Fruit fly (Drosophila melanogaster) whole organism, embryonic: ENCODE data around the gene CG17108.

Experiments
- Adf1 ChIP-seq: fragments of 200-800 bp; sonication (Bioruptor generic); IDR thresholded peaks from 2 replicates; pipeline ENCODE4 v1.3.6; 2022; ENCODE audit warnings: missing biosample characterization, missing genetic modification characterization
- CG10209 ChIP-seq: fragments of 200-800 bp; sonication (Bioruptor generic); optimal IDR thresholded peaks from 3 replicates; lab custom pipeline; 2017; ENCODE audit warnings: missing biosample characterization, mild to moderate bottlenecking, missing genetic modification characterization, missing genetic modification reagents
- CG10366 ChIP-seq: fragments of 200-800 bp; sonication (Bioruptor generic); IDR thresholded peaks from 2 replicates; pipeline ENCODE4 v1.3.6; 2022; ENCODE audit warnings: missing biosample characterization, missing genetic modification characterization
- CG11247 ChIP-seq: fragments of 200-800 bp; sonication (Bioruptor generic); IDR thresholded peaks from 2 replicates; pipeline ENCODE4 v1.3.6; 2022; ENCODE audit warnings: missing biosample characterization, missing genetic modification characterization
- CG13123 ChIP-seq: fragments of 200-800 bp; sonication (Bioruptor generic); optimal IDR thresholded peaks from 2 replicates; lab custom pipeline; 2016; ENCODE audit warnings: missing biosample characterization, missing genetic modification characterization
- CG13894 ChIP-seq: fragments of 200-800 bp; sonication (Bioruptor generic); optimal IDR thresholded peaks from 3 replicates; lab custom pipeline; 2018; ENCODE audit warnings: missing biosample characterization, mild to moderate bottlenecking, missing genetic modification characterization, moderate library complexity
- CG17385 ChIP-seq: fragments of 200-800 bp; sonication (Bioruptor generic); optimal IDR thresholded peaks from 3 replicates; lab custom pipeline; 2018; ENCODE audit warnings: missing biosample characterization, mild to moderate bottlenecking, missing genetic modification characterization
- CG18599 ChIP-seq: fragments of 200-800 bp; sonication (Bioruptor generic); optimal IDR thresholded peaks from 3 replicates; lab custom pipeline; 2017; ENCODE audit warnings: missing biosample characterization, missing genetic modification characterization, mild to moderate bottlenecking, moderate library complexity, missing genetic modification reagents
- CG33557 ChIP-seq: fragments of 200-800 bp; sonication (Bioruptor generic); optimal IDR thresholded peaks from 2 replicates; lab custom pipeline; 2019; ENCODE audit warnings: missing biosample characterization, mild to moderate bottlenecking, missing genetic modification characterization, moderate library complexity
- CG3838 ChIP-seq: fragments of 200-800 bp; sonication (Bioruptor generic); optimal IDR thresholded peaks from 3 replicates; lab custom pipeline; 2016; ENCODE audit warnings: missing biosample characterization, missing genetic modification characterization
- CG4707 ChIP-seq: fragments of 200-800 bp; sonication (Bioruptor generic); optimal IDR thresholded peaks from 2 replicates; lab custom pipeline; 2018; ENCODE audit warnings: missing biosample characterization, mild to moderate bottlenecking, missing genetic modification characterization, moderate library complexity
- CG6175 ChIP-seq: fragments of 200-800 bp; sonication (Bioruptor generic); IDR thresholded peaks from 3 replicates; pipeline ENCODE4 v1.3.6; 2022; ENCODE audit warnings: missing biosample characterization, missing genetic modification characterization
- CG8388 ChIP-seq: fragments of 200-800 bp; sonication (Bioruptor generic); optimal IDR thresholded peaks from 2 replicates; lab custom pipeline; 2019; ENCODE audit warnings: missing biosample characterization, mild to moderate bottlenecking, missing genetic modification characterization, moderate library complexity
- CrebB ChIP-seq: fragments of 200-800 bp; sonication (Bioruptor generic); optimal IDR thresholded peaks from 3 replicates; lab custom pipeline; 2018; ENCODE audit warnings: missing biosample characterization, mild to moderate bottlenecking, missing genetic modification characterization
- Dad ChIP-seq: fragments of 200-800 bp; sonication (Bioruptor generic); optimal IDR thresholded peaks from 3 replicates; lab custom pipeline; 2016; ENCODE audit warnings: missing biosample characterization, missing genetic modification characterization
- GATAe ChIP-seq: fragments of 200-800 bp; sonication (Bioruptor generic); conservative IDR thresholded peaks from 2 replicates; pipeline ENCODE4 v1.3.6; 2022; ENCODE audit warnings: missing biosample characterization, missing genetic modification characterization
- HHEX ChIP-seq: fragments of 200-800 bp; sonication (Bioruptor generic); optimal IDR thresholded peaks from 3 replicates; lab custom pipeline; 2017; ENCODE audit warnings: missing biosample characterization, mild to moderate bottlenecking, missing genetic modification characterization, missing genetic modification reagents
- Hmr ChIP-seq: fragments of 200-800 bp; sonication (Bioruptor generic); optimal IDR thresholded peaks from 3 replicates; lab custom pipeline; 2017; ENCODE audit warnings: mild to moderate bottlenecking, missing biosample characterization, missing genetic modification reagents, missing genetic modification characterization
- Hr78 ChIP-seq, 2 experiments: fragments of 200-800 bp in 1 of 2; fragments of >200 bp in 1 of 2; sonication (Bioruptor generic) in 1 of 2; optimal IDR thresholded peaks; 2 replicates each; lab custom pipeline; 2017 to 2019; ENCODE audit warnings: missing biosample characterization in 2 of 2, missing genetic modification characterization in 2 of 2, mild to moderate bottlenecking in 1 of 2, moderate library complexity in 1 of 2
- Hsf ChIP-seq: fragments of 200-800 bp; sonication (Bioruptor generic); optimal IDR thresholded peaks from 3 replicates; lab custom pipeline; 2016; ENCODE audit warnings: missing biosample characterization, missing genetic modification characterization
- Lpt ChIP-seq: fragments of >200 bp; optimal IDR thresholded peaks from 2 replicates; lab custom pipeline; 2018; ENCODE audit warnings: missing biosample characterization, missing genetic modification characterization
- MESR4 ChIP-seq: fragments of 200-800 bp; sonication (Bioruptor generic); optimal IDR thresholded peaks from 2 replicates; lab custom pipeline; 2018; ENCODE audit warnings: missing biosample characterization, mild to moderate bottlenecking, missing genetic modification characterization, moderate library complexity
- Mad ChIP-seq: fragments of 200-800 bp; sonication (Bioruptor generic); optimal IDR thresholded peaks from 2 replicates; lab custom pipeline; 2016; ENCODE audit warnings: missing biosample characterization, missing genetic modification characterization
- NK7.1 ChIP-seq: fragments of 200-800 bp; sonication (Bioruptor generic); optimal IDR thresholded peaks from 3 replicates; lab custom pipeline; 2016; ENCODE audit warnings: missing biosample characterization, missing genetic modification characterization
- Oaz ChIP-seq: fragments of 200-800 bp; sonication (Bioruptor generic); IDR thresholded peaks from 2 replicates; pipeline ENCODE4 v1.3.6; 2022; ENCODE audit warnings: missing biosample characterization, missing genetic modification characterization
- TFAM ChIP-seq: fragments of 200-800 bp; sonication (Bioruptor generic); optimal IDR thresholded peaks from 2 replicates; lab custom pipeline; 2017; ENCODE audit warnings: missing biosample characterization, missing genetic modification characterization, inconsistent platforms
- abd-A ChIP-seq: fragments of 200-800 bp; sonication (Bioruptor generic); optimal IDR thresholded peaks from 3 replicates; lab custom pipeline; 2019; ENCODE audit warnings: missing biosample characterization, mild to moderate bottlenecking, missing genetic modification characterization, moderate library complexity
- bbx ChIP-seq: fragments of 200-800 bp; sonication (Bioruptor generic); IDR thresholded peaks from 2 replicates; pipeline ENCODE4 v1.3.6; 2022; ENCODE audit warnings: missing biosample characterization, missing genetic modification characterization; ENCODE audit not compliant: partially characterized antibody
- cato ChIP-seq: fragments of 200-800 bp; sonication (Bioruptor generic); optimal IDR thresholded peaks from 2 replicates; lab custom pipeline; 2016; ENCODE audit warnings: missing biosample characterization, missing genetic modification characterization, borderline replicate concordance
- chn ChIP-seq: fragments of 200-800 bp; sonication (Bioruptor generic); optimal IDR thresholded peaks from 2 replicates; lab custom pipeline; 2016; ENCODE audit warnings: missing biosample characterization, missing genetic modification characterization
- corto ChIP-seq: fragments of 200-800 bp; sonication (Bioruptor generic); optimal IDR thresholded peaks from 2 replicates; lab custom pipeline; 2016; ENCODE audit warnings: missing biosample characterization, mild to moderate bottlenecking, missing genetic modification characterization, moderate library complexity
- crol ChIP-seq: fragments of 200-800 bp; sonication (Bioruptor generic); IDR thresholded peaks from 2 replicates; pipeline ENCODE4 v1.3.6; 2022; ENCODE audit warnings: missing biosample characterization, missing genetic modification characterization
- dati ChIP-seq: fragments of 200-800 bp; sonication (Bioruptor generic); IDR thresholded peaks from 2 replicates; pipeline ENCODE4 v1.3.6; 2022; ENCODE audit warnings: missing biosample characterization, missing genetic modification characterization
- disco-r ChIP-seq: fragments of 200-800 bp; sonication (Bioruptor generic); optimal IDR thresholded peaks from 2 replicates; lab custom pipeline; 2016; ENCODE audit warnings: missing biosample characterization, missing genetic modification characterization
- dm ChIP-seq: fragments of 200-800 bp; sonication (Bioruptor generic); optimal IDR thresholded peaks from 3 replicates; lab custom pipeline; 2016; ENCODE audit warnings: missing biosample characterization, missing genetic modification characterization
- dysf ChIP-seq: fragments of 200-800 bp; sonication (Bioruptor generic); IDR thresholded peaks from 3 replicates; pipeline ENCODE4 v1.3.6; 2022; ENCODE audit warnings: missing biosample characterization, missing genetic modification characterization
- grn ChIP-seq: fragments of 200-800 bp; sonication (Bioruptor generic); optimal IDR thresholded peaks from 3 replicates; lab custom pipeline; 2017; ENCODE audit warnings: missing biosample characterization, missing genetic modification characterization
- gro ChIP-seq: fragments of 200-800 bp; sonication (Bioruptor generic); optimal IDR thresholded peaks from 2 replicates; lab custom pipeline; 2016; ENCODE audit warnings: missing biosample characterization, missing genetic modification characterization
- hbn ChIP-seq: fragments of 200-800 bp; sonication (Bioruptor generic); IDR thresholded peaks from 2 replicates; pipeline ENCODE4 v1.3.6; 2022; ENCODE audit warnings: missing biosample characterization, missing genetic modification characterization; ENCODE audit not compliant: partially characterized antibody
- kni ChIP-seq: fragments of 200-800 bp; sonication (Bioruptor generic); optimal IDR thresholded peaks from 3 replicates; lab custom pipeline; 2017; ENCODE audit warnings: mild to moderate bottlenecking, missing biosample characterization, missing genetic modification reagents, missing genetic modification characterization
- lov ChIP-seq, 2 experiments: fragments of 200-800 bp in 1 of 2; fragments of >200 bp in 1 of 2; sonication (Bioruptor generic) in 1 of 2; IDR thresholded peaks in 1 of 2; optimal IDR thresholded peaks in 1 of 2; 2 replicates in 1 of 2; 3 replicates in 1 of 2; pipeline versions ENCODE4 v1.3.6 to Lab custom; 2017 to 2022; ENCODE audit warnings: missing biosample characterization in 1 of 2, missing genetic modification characterization in 1 of 2
- pb ChIP-seq: fragments of 200-800 bp; sonication (Bioruptor generic); optimal IDR thresholded peaks from 3 replicates; lab custom pipeline; 2016; ENCODE audit warnings: missing biosample characterization, missing genetic modification characterization
- prd ChIP-seq, 3 experiments: fragments of >200 bp in 2 of 3; fragments of 200-800 bp in 1 of 3; sonication (Bioruptor generic) in 1 of 3; optimal IDR thresholded peaks in 2 of 3; IDR thresholded peaks in 1 of 3; 2 replicates in 2 of 3; 3 replicates in 1 of 3; pipeline versions ENCODE4 v1.3.6 to Lab custom; 2017 to 2022; ENCODE audit warnings: missing biosample characterization in 1 of 3, missing genetic modification characterization in 1 of 3
- pum ChIP-seq: fragments of 200-800 bp; sonication (Bioruptor generic); optimal IDR thresholded peaks from 2 replicates; lab custom pipeline; 2016; ENCODE audit warnings: missing biosample characterization, missing genetic modification characterization
- ranshi ChIP-seq: fragments of 200-800 bp; sonication (Bioruptor generic); IDR thresholded peaks from 2 replicates; pipeline ENCODE4 v1.3.6; 2022; ENCODE audit warnings: missing biosample characterization, missing genetic modification characterization
- row ChIP-seq: fragments of 200-800 bp; sonication (Bioruptor generic); IDR thresholded peaks from 3 replicates; pipeline ENCODE4 v1.3.6; 2022; ENCODE audit warnings: missing biosample characterization, missing genetic modification characterization
- slp2 ChIP-seq: fragments of 200-800 bp; sonication (Bioruptor generic); optimal IDR thresholded peaks from 2 replicates; lab custom pipeline; 2016; ENCODE audit warnings: missing biosample characterization, missing genetic modification characterization
- sna ChIP-seq: fragments of 200-800 bp; sonication (Bioruptor generic); IDR thresholded peaks from 2 replicates; pipeline ENCODE4 v1.3.6; 2022; ENCODE audit warnings: missing biosample characterization, missing genetic modification characterization; ENCODE audit not compliant: partially characterized antibody
- yki ChIP-seq: fragments of >200 bp; optimal IDR thresholded peaks from 3 replicates; lab custom pipeline; 2018
- z ChIP-seq: fragments of 200-800 bp; sonication (Bioruptor generic); IDR thresholded peaks from 3 replicates; pipeline ENCODE4 v1.3.6; 2022; ENCODE audit warnings: missing biosample characterization, missing genetic modification characterization

The CG17108 gene

DNA sequence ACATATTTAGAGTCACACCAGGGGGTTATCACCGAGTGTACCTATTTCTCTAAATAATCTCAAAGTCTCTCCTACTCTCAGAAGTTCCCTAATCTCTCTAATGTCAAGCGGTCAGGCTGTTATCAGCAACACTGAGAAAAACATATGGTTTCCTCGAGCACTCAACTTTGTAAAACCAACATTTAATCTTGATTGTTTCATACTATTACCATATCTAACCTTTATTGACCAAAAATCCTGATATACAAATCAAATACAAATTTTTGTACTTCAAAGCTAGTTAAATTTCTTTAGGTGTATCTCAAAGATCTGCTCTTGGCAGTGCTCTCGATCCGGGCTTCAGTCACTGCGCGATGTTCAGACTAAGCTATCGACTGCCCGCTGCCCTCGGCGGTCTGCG, 9.4 kb upstream of the CG17108 start, which contains the start of gene CG6415 (continued):
- TF ChIP-seq GATAe (GFP tag; lab: Robert Waterston, UW) (peak; percentile 44; the same call in 1 of the 2 replicates), CrebB (tag; lab: Kevin White, UChicago) (peak; percentile 42), Hsf (GFP tag; lab: Kevin White, UChicago) (peak; percentile 73), dati (GFP tag; lab: Robert Waterston, UW) (peak; percentile 50; the same call in 1 of the 2 replicates), dysf (GFP tag; lab: Robert Waterston, UW) (peak; percentile 80), Hr78 (GFP tag; optimal IDR thresholded peaks at IDR 0.05; lab: Kevin White, UChicago) (peak in 1 of 2 experiments; percentile 62), lov (optimal IDR thresholded peaks at IDR 0.05; lab: Kevin White, UChicago) (no peak), lov (GFP tag; IDR thresholded peaks at IDR 0.05; lab: Robert Waterston, UW) (no peak), CG13894 (peak; percentile 43), row (GFP tag; lab: Robert Waterston, UW) (peak; percentile 85), crol (GFP tag; lab: Robert Waterston, UW) (0 out of 2 replicates have a peak, but pooled peaks have one; percentile 21), CG33557 (GFP tag; lab: Kevin White, UChicago) (peak; percentile 69), pb (GFP tag; lab: Kevin White, UChicago) (peak; percentile 6), Dad (GFP tag; lab: Kevin White, UChicago) (peak; percentile 20), gro (GFP tag; lab: Kevin White, UChicago) (peak; percentile 47), Mad (GFP tag; lab: Kevin White, UChicago) (peak; percentile 33), slp2 (GFP tag; lab: Kevin White, UChicago) (peak; percentile 52), CG18599 (GFP tag; lab: Kevin White, UChicago) (peak; percentile 85), TFAM (GFP tag; lab: Kevin White, UChicago) (peak; percentile 36), pum (GFP tag; lab: Kevin White, UChicago) (peak; percentile 44), cato (GFP tag; lab: Kevin White, UChicago) (peak; percentile 4), Oaz (GFP tag; lab: Robert Waterston, UW) (0 out of 2 replicates have a peak, but pooled peaks have one; percentile 37), NK7.1 (GFP tag; lab: Kevin White, UChicago) (peak; percentile 48), chn (GFP tag; lab: Kevin White, UChicago) (peak; percentile 52), HHEX (GFP tag; lab: Kevin White, UChicago) (peak; percentile 70), Adf1 (no peak), dm (GFP tag; lab: Kevin White, UChicago) (peak; percentile 39), hbn (GFP tag; lab: Robert Waterston, UW) (no peak), corto (GFP tag; lab: Kevin White, UChicago) (no peak), disco-r (GFP tag; lab: Kevin White, UChicago) (no peak), ranshi (peak; percentile 64), CG3838 (GFP tag; lab: Kevin White, UChicago) (no peak), CG13123 (GFP tag; lab: Kevin White, UChicago) (peak; percentile 8), sna (no peak), z (no peak), Lpt (GFP tag; lab: Kevin White, UChicago) (no peak), bbx (GFP tag; lab: Robert Waterston, UW) (no peak), CG8388 (peak; percentile 72), abd-A (no peak), prd (optimal IDR thresholded peaks at IDR 0.05; lab: Kevin White, UChicago) (no peak), prd (GFP tag; IDR thresholded peaks at IDR 0.05; lab: Robert Waterston, UW) (peak; percentile 89), CG17385 (GFP tag; lab: Kevin White, UChicago) (peak; percentile 63), CG6175 (GFP tag; lab: Robert Waterston, UW) (no peak), Hmr (peak; percentile 72), grn (peak; percentile 19), yki (lab: Kevin White, UChicago) (no peak), CG10366 (GFP tag; lab: Robert Waterston, UW) (peak; percentile 68), kni (GFP tag; lab: Kevin White, UChicago) (no peak), CG11247 (GFP tag; lab: Robert Waterston, UW) (peak; percentile 70), CG10209 (GFP tag; lab: Kevin White, UChicago) (peak; percentile 66), CG4707 (GFP tag; lab: Kevin White, UChicago) (no peak), MESR4 (GFP tag; lab: Kevin White, UChicago) (no peak)
